Fruit fly (Drosophila melanogaster): ENCODE measurements around the gene CG32371.
A peak's percentile ranks its signal among the peaks of the same experiment; 100 is the strongest.

Gene CG32371

dm6 chr3L:7804406-7805327 lies 36.5 kb upstream of the CG32371 start:
- TF ChIP-seq CG4496 (GFP tag; IDR thresholded peaks at IDR 0.05) = peak; percentile 37; the same call in 1 of the 3 replicates
- TF ChIP-seq CG14655 (GFP tag; optimal IDR thresholded peaks at IDR 0.05) = no peak
- TF ChIP-seq CG32121 (GFP tag; IDR thresholded peaks at IDR 0.05) = no peak
- TF ChIP-seq CG34367 (tag; optimal IDR thresholded peaks at IDR 0.05) = peak; percentile 13
- no peak for TF ChIP-seq fd96Ca (GFP tag; IDR thresholded peaks at IDR 0.05)
- TF ChIP-seq CG13204 (GFP tag; optimal IDR thresholded peaks at IDR 0.05) = peak; percentile 20
- TF ChIP-seq Ets98B (GFP tag; IDR thresholded peaks at IDR 0.05) = peak; percentile 50
- TF ChIP-seq CG8159 (tag; optimal IDR thresholded peaks at IDR 0.05) = peak; percentile 25
- TF ChIP-seq Pif1B (GFP tag; optimal IDR thresholded peaks at IDR 0.05) = peak; percentile 25
- no peak for TF ChIP-seq CG9948 (tag; optimal IDR thresholded peaks at IDR 0.05)
- peak; percentile 48 for TF ChIP-seq gl (tag; optimal IDR thresholded peaks at IDR 0.05)
- peak; percentile 32; the same call in 1 of the 2 replicates for TF ChIP-seq CG12605 (GFP tag; IDR thresholded peaks at IDR 0.05)
- peak; percentile 35 for TF ChIP-seq CG15710 (tag; optimal IDR thresholded peaks at IDR 0.05)
- TF ChIP-seq EcR (GFP tag; optimal IDR thresholded peaks at IDR 0.05) = peak; percentile 94
- no peak for TF ChIP-seq CG10348 (GFP tag; IDR thresholded peaks at IDR 0.05)
- no peak for TF ChIP-seq CG17806 (tag; optimal IDR thresholded peaks at IDR 0.05)
- TF ChIP-seq rn (GFP tag; IDR thresholded peaks at IDR 0.05) = no peak
- no peak for TF ChIP-seq CG8301 (tag; optimal IDR thresholded peaks at IDR 0.05)
- TF ChIP-seq Snoo (tag; optimal IDR thresholded peaks at IDR 0.05) = peak; percentile 34
- TF ChIP-seq Pif1A (GFP tag; optimal IDR thresholded peaks at IDR 0.05) = no peak
- TF ChIP-seq D1 (tag; optimal IDR thresholded peaks at IDR 0.05) = no peak

- TF ChIP-seq EcR (GFP tag; optimal IDR thresholded peaks at IDR 0.05) (no peak), CG8301 (tag; optimal IDR thresholded peaks at IDR 0.05) (no peak), gl (tag; optimal IDR thresholded peaks at IDR 0.05) (no peak), CG17806 (tag; optimal IDR thresholded peaks at IDR 0.05) (no peak), CG12605 (GFP tag; IDR thresholded peaks at IDR 0.05) (no peak), Pif1A (GFP tag; optimal IDR thresholded peaks at IDR 0.05) (no peak), CG14655 (GFP tag; optimal IDR thresholded peaks at IDR 0.05) (no peak), rn (GFP tag; IDR thresholded peaks at IDR 0.05) (no peak), CG8159 (tag; optimal IDR thresholded peaks at IDR 0.05) (no peak), CG10348 (GFP tag; IDR thresholded peaks at IDR 0.05) (no peak)
Measured at dm6 chr3L:7801308-7801893, 33.2 kb upstream of the CG32371 start.

DNA sequence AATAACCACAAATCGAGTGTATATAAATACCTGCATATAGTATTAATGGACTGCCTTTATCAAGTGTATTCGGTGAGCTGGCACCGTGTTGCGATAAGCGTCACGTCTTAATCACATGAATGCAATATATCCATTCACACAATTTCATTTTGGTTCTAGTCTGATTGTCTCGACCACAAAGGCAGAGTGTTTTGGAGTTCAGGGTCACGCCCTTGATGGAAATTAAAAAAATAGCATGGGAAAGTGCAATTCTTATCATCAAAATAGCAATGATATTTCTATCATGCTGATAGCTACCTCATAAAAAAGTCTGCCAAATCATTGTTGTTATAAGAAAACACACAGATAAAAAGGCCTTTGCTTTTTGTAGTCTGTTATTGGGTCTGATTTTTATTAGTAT lies 24.6 kb upstream of the CG32371 start:
- TF ChIP-seq gl (tag; optimal IDR thresholded peaks at IDR 0.05) (no peak), CG12605 (GFP tag; IDR thresholded peaks at IDR 0.05) (no peak), Pif1A (GFP tag; optimal IDR thresholded peaks at IDR 0.05) (no peak), CG8301 (tag; optimal IDR thresholded peaks at IDR 0.05) (no peak), CG9948 (tag; optimal IDR thresholded peaks at IDR 0.05) (no peak), rn (GFP tag; IDR thresholded peaks at IDR 0.05) (no peak), CG4496 (GFP tag; IDR thresholded peaks at IDR 0.05) (no peak)

dm6 chr3L:7792249-7792648 lies 24.1 kb upstream of the CG32371 start:
- no peak for TF ChIP-seq EcR (GFP tag; optimal IDR thresholded peaks at IDR 0.05)
- peak; percentile 20 for TF ChIP-seq Pif1A (GFP tag; optimal IDR thresholded peaks at IDR 0.05)
- TF ChIP-seq CG14655 (GFP tag; optimal IDR thresholded peaks at IDR 0.05) = no peak
- no peak for TF ChIP-seq D1 (tag; optimal IDR thresholded peaks at IDR 0.05)
- TF ChIP-seq CG13204 (GFP tag; optimal IDR thresholded peaks at IDR 0.05) = no peak
- TF ChIP-seq CG32121 (GFP tag; IDR thresholded peaks at IDR 0.05) = peak; percentile 36; the same call in 1 of the 2 replicates
- TF ChIP-seq Pif1B (GFP tag; optimal IDR thresholded peaks at IDR 0.05) = no peak
- TF ChIP-seq gl (tag; optimal IDR thresholded peaks at IDR 0.05) = no peak
- TF ChIP-seq rn (GFP tag; IDR thresholded peaks at IDR 0.05) = no peak
- TF ChIP-seq CG9948 (tag; optimal IDR thresholded peaks at IDR 0.05) = no peak
- TF ChIP-seq CG4496 (GFP tag; IDR thresholded peaks at IDR 0.05) = 0 out of 3 replicates have a peak, but pooled peaks have one; percentile 22
- peak; percentile 44; the same call in 1 of the 3 replicates for TF ChIP-seq fd96Ca (GFP tag; IDR thresholded peaks at IDR 0.05)
- no peak for TF ChIP-seq CG10348 (GFP tag; IDR thresholded peaks at IDR 0.05)
- TF ChIP-seq CG34367 (tag; optimal IDR thresholded peaks at IDR 0.05) = no peak
- no peak for TF ChIP-seq CG15710 (tag; optimal IDR thresholded peaks at IDR 0.05)
- TF ChIP-seq CG8159 (tag; optimal IDR thresholded peaks at IDR 0.05) = no peak
- no peak for TF ChIP-seq CG8301 (tag; optimal IDR thresholded peaks at IDR 0.05)
- no peak for TF ChIP-seq CG12605 (GFP tag; IDR thresholded peaks at IDR 0.05)
- TF ChIP-seq Snoo (tag; optimal IDR thresholded peaks at IDR 0.05) = peak; percentile 63
- TF ChIP-seq CG17806 (tag; optimal IDR thresholded peaks at IDR 0.05) = no peak
- TF ChIP-seq Ets98B (GFP tag; IDR thresholded peaks at IDR 0.05) = peak; percentile 40; the same call in 1 of the 2 replicates

DNA sequence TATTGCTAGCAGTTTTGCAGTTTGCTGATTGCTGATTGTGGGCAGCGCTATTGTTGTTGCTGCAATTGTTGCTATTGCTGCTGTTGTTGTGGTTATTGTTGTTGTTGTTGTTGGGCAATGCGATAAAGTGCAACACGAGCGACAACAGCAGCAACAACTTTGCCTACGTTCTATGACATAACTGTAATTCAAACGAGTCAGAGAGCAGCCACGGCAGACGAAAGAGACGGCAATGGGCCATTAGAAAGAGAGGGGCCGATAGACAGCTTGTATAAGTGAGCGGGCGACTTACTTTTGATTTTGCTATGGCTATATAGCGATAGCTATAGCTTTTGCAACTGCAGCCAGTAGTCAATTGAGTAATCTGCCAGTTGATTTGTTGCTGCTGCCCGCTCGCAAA lies 22.1 kb upstream of the CG32371 start:
- TF ChIP-seq CG10348 (GFP tag; IDR thresholded peaks at IDR 0.05) (no peak), D1 (tag; optimal IDR thresholded peaks at IDR 0.05) (no peak), Ets98B (GFP tag; IDR thresholded peaks at IDR 0.05) (0 out of 2 replicates have a peak, but pooled peaks have one; percentile 18), CG32121 (GFP tag; IDR thresholded peaks at IDR 0.05) (peak; percentile 43; the same call in 1 of the 2 replicates), CG4496 (GFP tag; IDR thresholded peaks at IDR 0.05) (no peak), CG12605 (GFP tag; IDR thresholded peaks at IDR 0.05) (peak; percentile 31; the same call in 1 of the 2 replicates)

Measured in whole organism, pupa.